Worm (Caenorhabditis elegans) whole organism, L1 larva: Measurements from ENCODE around the gene F55G7.4.
A peak's percentile ranks its signal among the peaks of the same experiment; 100 is the strongest.

Experiments
- C04F5.9 ChIP-seq: sonication (generic microtip); optimal IDR thresholded peaks from 2 replicates; lab custom pipeline; 2016; ENCODE audit warnings: missing genetic modification characterization, missing compliant biosample characterization
- C16A3.4 ChIP-seq: fragments of 150-350 bp; optimal IDR thresholded peaks from 2 replicates; lab custom pipeline; 2014; ENCODE audit warnings: missing biosample characterization, missing genetic modification characterization
- F16B12.6 ChIP-seq: fragments of 150-350 bp; optimal IDR thresholded peaks from 2 replicates; lab custom pipeline; 2014; ENCODE audit warnings: missing biosample characterization, missing genetic modification characterization
- Y116A8C.19 ChIP-seq: sonication (generic microtip); optimal IDR thresholded peaks from 2 replicates; lab custom pipeline; 2016; ENCODE audit warnings: missing compliant biosample characterization, missing genetic modification characterization, borderline replicate concordance
- aly-2 ChIP-seq: fragments of 150-350 bp; optimal IDR thresholded peaks from 2 replicates; lab custom pipeline; 2014; ENCODE audit warnings: missing biosample characterization, missing genetic modification characterization
- ama-1 ChIP-seq: fragments of 150-350 bp; optimal IDR thresholded peaks from 2 replicates; lab custom pipeline; 2014
- ceh-63 ChIP-seq: fragments of 200-800 bp; sonication (Bioruptor generic); optimal IDR thresholded peaks from 2 replicates; lab custom pipeline; 2018; ENCODE audit warnings: mild to moderate bottlenecking, missing genetic modification characterization, missing compliant biosample characterization
- ceh-88 ChIP-seq: fragments of 200-800 bp; sonication (Bioruptor generic); IDR thresholded peaks from 2 replicates; pipeline ENCODE4 v1.3.6; 2022; ENCODE audit warnings: missing genetic modification characterization, missing compliant biosample characterization
- ceh-90 ChIP-seq: sonication (generic microtip); optimal IDR thresholded peaks from 2 replicates; lab custom pipeline; 2016; ENCODE audit warnings: missing genetic modification characterization, missing compliant biosample characterization
- dsc-1 ChIP-seq: sonication (generic microtip); optimal IDR thresholded peaks from 2 replicates; lab custom pipeline; 2016; ENCODE audit warnings: mild to moderate bottlenecking, missing genetic modification characterization, missing compliant biosample characterization
- efl-1 ChIP-seq, 4 experiments: fragments of 150-350 bp; optimal IDR thresholded peaks in 3 of 4; peaks in 1 of 4; 1 replicate in 1 of 4; 2 replicates in 3 of 4; lab custom pipeline; 2014; ENCODE audit warnings: missing biosample characterization in 2 of 4, missing genetic modification characterization in 2 of 4, missing genetic modification reagents in 2 of 4
- efl-3 ChIP-seq: fragments of 200-800 bp; sonication (Bioruptor generic); optimal IDR thresholded peaks from 2 replicates; lab custom pipeline; 2018; ENCODE audit warnings: mild to moderate bottlenecking, missing genetic modification characterization, missing compliant biosample characterization
- egl-13 ChIP-seq: sonication (generic microtip); optimal IDR thresholded peaks from 2 replicates; lab custom pipeline; 2016; ENCODE audit warnings: missing genotype, missing genetic modification reagents, missing genetic modification characterization, missing compliant biosample characterization
- egl-27 ChIP-seq, 2 experiments: fragments of 150-350 bp in 1 of 2; sonication (generic microtip); optimal IDR thresholded peaks; 3 replicates each; lab custom pipeline; 2017 to 2018; ENCODE audit warnings: missing biosample characterization in 2 of 2, missing genetic modification characterization in 2 of 2, missing genetic modification reagents in 2 of 2
- ets-5 ChIP-seq: fragments of 200-800 bp; sonication (Bioruptor generic); IDR thresholded peaks from 2 replicates; pipeline ENCODE4 v1.3.6; 2022; ENCODE audit warnings: missing genetic modification characterization, missing compliant biosample characterization
- fkh-4 ChIP-seq: sonication (generic microtip); optimal IDR thresholded peaks from 2 replicates; lab custom pipeline; 2016; ENCODE audit warnings: missing compliant biosample characterization, missing genetic modification characterization, borderline replicate concordance
- fkh-8 ChIP-seq: sonication (generic microtip); optimal IDR thresholded peaks from 2 replicates; lab custom pipeline; 2016; ENCODE audit warnings: mild to moderate bottlenecking, missing genetic modification characterization, missing compliant biosample characterization
- fos-1 ChIP-seq: fragments of 150-350 bp; optimal IDR thresholded peaks from 2 replicates; lab custom pipeline; 2014; ENCODE audit warnings: missing biosample characterization, missing genetic modification characterization
- grh-1 ChIP-seq: fragments of 200-800 bp; sonication (Bioruptor generic); IDR thresholded peaks from 2 replicates; pipeline ENCODE4 v1.3.6; 2022; ENCODE audit warnings: missing genetic modification reagents, missing genetic modification characterization, missing compliant biosample characterization
- hlh-17 ChIP-seq: fragments of 200-800 bp; sonication (Bioruptor generic); optimal IDR thresholded peaks from 2 replicates; lab custom pipeline; 2018; ENCODE audit warnings: missing genetic modification characterization, mild to moderate bottlenecking, missing compliant biosample characterization, moderate library complexity, borderline replicate concordance
- hpl-2 ChIP-seq: fragments of 150-350 bp; optimal IDR thresholded peaks from 2 replicates; lab custom pipeline; 2014; ENCODE audit warnings: missing biosample characterization, missing genetic modification reagents, missing genetic modification characterization
- irx-1 ChIP-seq: sonication (generic microtip); optimal IDR thresholded peaks from 2 replicates; lab custom pipeline; 2016; ENCODE audit warnings: missing genetic modification characterization, missing compliant biosample characterization
- lir-3 ChIP-seq: sonication (generic microtip); optimal IDR thresholded peaks from 2 replicates; lab custom pipeline; 2016; ENCODE audit warnings: mild to moderate bottlenecking, missing genetic modification characterization, moderate library complexity, missing compliant biosample characterization; ENCODE audit not compliant: poor library complexity
- mdl-1 ChIP-seq, 2 experiments: fragments of 150-350 bp; optimal IDR thresholded peaks; 2 replicates each; lab custom pipeline; 2014 to 2017; ENCODE audit warnings: missing biosample characterization in 2 of 2, missing genetic modification characterization in 2 of 2, inconsistent platforms in 1 of 2
- nhr-11 ChIP-seq: fragments of 150-350 bp; optimal IDR thresholded peaks from 2 replicates; lab custom pipeline; 2014; ENCODE audit warnings: missing biosample characterization, missing genetic modification characterization
- nhr-12 ChIP-seq: sonication (generic microtip); optimal IDR thresholded peaks from 2 replicates; lab custom pipeline; 2017; ENCODE audit warnings: missing biosample characterization, missing genetic modification characterization
- nhr-19 ChIP-seq: fragments of 200-800 bp; sonication (Bioruptor generic); conservative IDR thresholded peaks from 2 replicates; pipeline ENCODE4 v1.3.6; 2022; ENCODE audit warnings: missing genetic modification characterization, missing compliant biosample characterization
- nhr-20 ChIP-seq: sonication (generic microtip); optimal IDR thresholded peaks from 2 replicates; lab custom pipeline; 2016; ENCODE audit warnings: mild to moderate bottlenecking, missing genetic modification characterization, missing compliant biosample characterization
- nhr-47 ChIP-seq: sonication (generic microtip); optimal IDR thresholded peaks from 2 replicates; lab custom pipeline; 2016; ENCODE audit warnings: mild to moderate bottlenecking, missing genetic modification characterization, moderate library complexity, missing compliant biosample characterization
- nhr-76 ChIP-seq: sonication (generic microtip); optimal IDR thresholded peaks from 2 replicates; lab custom pipeline; 2017; ENCODE audit warnings: missing biosample characterization, missing genetic modification characterization
- nhr-84 ChIP-seq: sonication (generic microtip); optimal IDR thresholded peaks from 2 replicates; lab custom pipeline; 2017; ENCODE audit warnings: missing biosample characterization, missing genetic modification characterization
- pag-3 ChIP-seq: sonication (generic microtip); optimal IDR thresholded peaks from 2 replicates; lab custom pipeline; 2017; ENCODE audit warnings: missing genetic modification characterization, mild to moderate bottlenecking, missing compliant biosample characterization, antibody characterized with exemption, borderline replicate concordance; ENCODE audit not compliant: insufficient read depth
- pax-3 ChIP-seq: fragments of 200-800 bp; sonication (Bioruptor generic); optimal IDR thresholded peaks from 2 replicates; lab custom pipeline; 2018; ENCODE audit warnings: mild to moderate bottlenecking, missing genetic modification characterization, moderate library complexity, missing compliant biosample characterization
- rnt-1 ChIP-seq: sonication (generic microtip); optimal IDR thresholded peaks from 2 replicates; lab custom pipeline; 2016; ENCODE audit warnings: mild to moderate bottlenecking, missing genetic modification characterization, moderate library complexity, missing compliant biosample characterization
- snpc-4 ChIP-seq: fragments of 150-350 bp; optimal IDR thresholded peaks from 2 replicates; lab custom pipeline; 2014; ENCODE audit warnings: missing biosample characterization, missing genetic modification characterization
- sptf-1 ChIP-seq: fragments of 150-350 bp; optimal IDR thresholded peaks from 2 replicates; lab custom pipeline; 2014; ENCODE audit warnings: missing biosample characterization, missing genetic modification characterization
- swsn-7 ChIP-seq: sonication (generic microtip); optimal IDR thresholded peaks from 2 replicates; lab custom pipeline; 2016; ENCODE audit warnings: missing genetic modification characterization, missing compliant biosample characterization
- tbx-2 ChIP-seq: sonication (generic microtip); optimal IDR thresholded peaks from 2 replicates; lab custom pipeline; 2016; ENCODE audit warnings: missing genetic modification characterization, missing compliant biosample characterization
- unc-130 ChIP-seq: fragments of 150-350 bp; optimal IDR thresholded peaks from 2 replicates; lab custom pipeline; 2017; ENCODE audit warnings: missing biosample characterization, missing genetic modification characterization, inconsistent platforms
- vab-15 ChIP-seq: sonication (generic microtip); optimal IDR thresholded peaks from 2 replicates; lab custom pipeline; 2017; ENCODE audit warnings: missing genotype, mild to moderate bottlenecking, missing genetic modification characterization, missing compliant biosample characterization
- xbp-1 ChIP-seq: sonication (generic microtip); optimal IDR thresholded peaks from 2 replicates; lab custom pipeline; 2016; ENCODE audit warnings: missing genetic modification characterization, missing compliant biosample characterization
- zag-1 ChIP-seq: fragments of 150-350 bp; optimal IDR thresholded peaks from 2 replicates; lab custom pipeline; 2014; ENCODE audit warnings: missing biosample characterization, missing genetic modification characterization
- zip-4 ChIP-seq: fragments of 200-800 bp; sonication (Bioruptor generic); optimal IDR thresholded peaks from 2 replicates; lab custom pipeline; 2018; ENCODE audit warnings: mild to moderate bottlenecking, missing genetic modification characterization, moderate library complexity, missing compliant biosample characterization
- ztf-11 ChIP-seq, 2 experiments: sonication (generic microtip); optimal IDR thresholded peaks; 2 replicates each; lab custom pipeline; 2016 to 2017; ENCODE audit warnings: missing genetic modification characterization in 2 of 2, missing biosample characterization in 1 of 2, missing compliant biosample characterization in 1 of 2
- ztf-4 ChIP-seq: fragments of 150-350 bp; optimal IDR thresholded peaks from 2 replicates; lab custom pipeline; 2014; ENCODE audit warnings: missing biosample characterization, missing genetic modification characterization

The F55G7.4 gene

DNA sequence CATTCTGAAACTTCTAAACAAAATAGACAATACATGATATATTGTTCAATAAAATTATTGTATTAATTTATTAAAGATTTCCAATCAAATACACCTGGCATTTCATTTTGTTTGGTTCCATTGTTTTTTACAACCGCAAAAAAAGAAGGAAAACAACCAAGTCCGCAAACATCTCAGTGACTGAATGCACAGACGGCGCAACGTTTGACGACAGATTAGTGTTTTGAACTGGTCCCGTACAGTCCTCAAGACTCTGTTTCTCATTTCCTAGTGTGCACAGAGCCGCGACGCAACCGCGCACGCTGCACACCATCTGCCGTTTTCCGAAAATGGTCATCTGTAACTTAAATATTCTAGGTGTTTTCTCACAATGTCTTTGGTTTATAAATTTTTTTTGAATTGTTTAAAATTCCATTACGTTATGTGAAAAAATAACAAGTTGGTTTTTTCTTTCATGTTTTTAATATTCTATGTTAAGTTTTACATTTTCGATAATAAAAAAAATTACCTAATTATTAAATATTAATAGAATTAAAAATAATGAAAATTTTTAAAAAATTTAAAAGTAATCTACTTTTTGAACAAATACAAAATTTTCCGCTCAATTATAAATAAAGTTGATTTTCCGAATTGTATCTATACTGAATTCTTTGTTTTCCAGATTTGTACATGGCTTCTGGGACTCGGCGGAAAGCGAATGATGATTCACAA, 20.7 kb downstream of the F55G7.4 start, which contains the start of gene lsd-1 (continued):
- TF ChIP-seq egl-13 (tag; lab: Kevin White, UChicago): peak; percentile 9
- no peak for TF ChIP-seq fkh-4 (tag; lab: Kevin White, UChicago)
- TF ChIP-seq mdl-1 (tag; optimal IDR thresholded peaks at IDR 0.05; lab: Kevin White, UChicago): no peak
- TF ChIP-seq efl-1 (optimal IDR thresholded peaks at IDR 0.05; lab: Kevin White, UChicago): peak; percentile 22 to 23
- TF ChIP-seq efl-1 (GFP tag; optimal IDR thresholded peaks at IDR 0.05 in 1 of 2; lab: Kevin White, UChicago): peak in 1 of 2 experiments; percentile 4
- TF ChIP-seq irx-1: no peak
- peak; percentile 21 for TF ChIP-seq tbx-2 (tag; lab: Kevin White, UChicago)

DNA sequence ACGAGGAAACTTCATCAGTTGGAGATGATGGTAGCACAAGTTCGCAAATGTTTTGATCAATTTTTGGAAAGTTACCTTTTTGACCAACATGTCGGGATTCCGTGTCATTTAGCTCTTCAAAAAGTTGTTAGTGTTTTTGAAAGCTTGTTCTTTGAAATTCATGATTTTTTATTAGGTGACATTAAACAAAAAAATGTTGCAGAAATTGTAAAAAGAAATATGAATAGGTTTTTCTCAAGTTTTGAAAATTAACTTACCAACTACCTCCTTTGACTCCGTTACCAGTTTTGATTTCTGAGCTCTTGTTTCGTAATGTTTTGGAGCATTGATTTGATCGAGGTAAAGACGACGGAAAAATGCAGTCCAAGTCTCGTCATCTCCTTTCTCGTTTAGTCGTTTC, 24.4 kb downstream of the F55G7.4 start:
- TF ChIP-seq pag-3 (tag; lab: Kevin White, UChicago) (no peak), efl-3 (GFP tag; lab: Kevin White, UChicago) (no peak), unc-130 (tag; lab: Kevin White, UChicago) (no peak), aly-2 (tag; lab: Kevin White, UChicago) (no peak), nhr-11 (tag; lab: Kevin White, UChicago) (no peak), swsn-7 (tag; lab: Kevin White, UChicago) (no peak), hlh-17 (no peak), hpl-2 (GFP tag; lab: Kevin White, UChicago) (no peak), egl-27 (tag; optimal IDR thresholded peaks at IDR 0.05; lab: Kevin White, UChicago) (no peak), nhr-76 (tag; lab: Kevin White, UChicago) (no peak), irx-1 (no peak), zip-4 (no peak), sptf-1 (no peak), nhr-19 (GFP tag; lab: Robert Waterston, UW) (no peak), C16A3.4 (tag; lab: Kevin White, UChicago) (no peak), ceh-63 (GFP tag; lab: Kevin White, UChicago) (no peak), C04F5.9 (tag; lab: Kevin White, UChicago) (no peak), egl-13 (tag; lab: Kevin White, UChicago) (no peak), nhr-84 (tag; lab: Kevin White, UChicago) (no peak)

DNA sequence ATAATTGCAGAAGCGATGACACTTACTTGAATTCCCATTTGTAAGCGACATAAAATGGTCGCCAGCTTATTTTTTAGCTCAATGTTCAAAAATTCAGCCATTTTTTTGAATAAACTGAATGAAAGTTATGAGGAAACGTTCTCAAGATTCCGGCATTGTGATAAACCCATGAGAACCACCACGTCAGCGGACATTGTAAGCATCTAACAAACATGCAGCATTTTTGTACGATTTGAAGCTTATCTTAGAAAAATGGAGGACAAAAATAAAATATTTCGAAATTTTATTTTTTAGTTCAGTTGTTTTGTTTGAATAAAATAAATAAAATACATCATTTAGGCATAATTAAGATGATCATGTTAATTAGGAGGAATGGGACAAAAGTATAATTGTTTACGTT, 25.5 kb downstream of the F55G7.4 start, which contains the start of gene T08D10.4:
Gene T08D10.4, minus strand, starts transcription at position 101 of the 400 bp plus-strand sequence.
- TF ChIP-seq xbp-1 (tag; lab: Kevin White, UChicago) (no peak), ama-1 (no peak), hlh-17 (no peak), Y116A8C.19 (tag; lab: Kevin White, UChicago) (no peak), sptf-1 (no peak), fos-1 (tag; lab: Kevin White, UChicago) (no peak), egl-13 (tag; lab: Kevin White, UChicago) (no peak), ceh-90 (no peak), ztf-4 (tag; lab: Kevin White, UChicago) (no peak), nhr-11 (tag; lab: Kevin White, UChicago) (no peak), ets-5 (no peak), ceh-88 (GFP tag; lab: Robert Waterston, UW) (no peak), dsc-1 (tag; lab: Kevin White, UChicago) (no peak), vab-15 (no peak), F16B12.6 (tag; lab: Kevin White, UChicago) (no peak)

DNA sequence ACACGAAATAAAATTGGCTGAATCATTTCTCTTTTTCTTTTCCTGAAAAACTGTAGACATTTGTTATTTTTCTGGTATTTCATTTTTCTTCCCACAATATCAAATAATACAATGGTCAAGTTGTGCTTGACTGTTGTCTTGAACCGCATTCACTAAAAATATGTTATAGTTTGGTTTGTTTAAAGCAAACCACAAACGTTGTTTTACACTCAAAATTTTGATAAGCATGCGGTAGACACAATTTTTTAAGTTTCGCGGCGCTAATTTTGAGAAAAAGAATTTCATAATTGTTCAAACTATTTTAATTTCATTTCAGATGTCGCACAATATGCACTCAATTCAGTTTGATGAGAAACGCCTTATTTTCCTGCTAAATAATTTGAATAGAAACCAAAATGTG, 27.4 kb downstream of the F55G7.4 start, which contains the start of gene T08D10.3:
Gene T08D10.3, plus strand, starts transcription at position 301 of the 400 bp plus-strand sequence.
- TF ChIP-seq ceh-63 (GFP tag; lab: Kevin White, UChicago): no peak
- TF ChIP-seq rnt-1: no peak
- no peak for TF ChIP-seq ztf-11 (tag; optimal IDR thresholded peaks at IDR 0.05; lab: Kevin White, UChicago)
- no peak for TF ChIP-seq zag-1 (tag; lab: Kevin White, UChicago)
- no peak for TF ChIP-seq nhr-12 (tag; lab: Kevin White, UChicago)
- no peak for TF ChIP-seq fkh-4 (tag; lab: Kevin White, UChicago)
- no peak for TF ChIP-seq nhr-47 (tag; lab: Kevin White, UChicago)
- TF ChIP-seq zip-4: no peak
- TF ChIP-seq fkh-8 (tag; lab: Kevin White, UChicago): no peak
- no peak for TF ChIP-seq pag-3 (tag; lab: Kevin White, UChicago)
- no peak for TF ChIP-seq pax-3
- no peak for TF ChIP-seq mdl-1 (tag; optimal IDR thresholded peaks at IDR 0.05; lab: Kevin White, UChicago)
- TF ChIP-seq dsc-1 (tag; lab: Kevin White, UChicago): no peak
- no peak for TF ChIP-seq grh-1
- no peak for TF ChIP-seq C04F5.9 (tag; lab: Kevin White, UChicago)
- TF ChIP-seq snpc-4 (tag; lab: Kevin White, UChicago): no peak
- TF ChIP-seq nhr-20 (tag; lab: Kevin White, UChicago): no peak
- TF ChIP-seq lir-3 (tag; lab: Kevin White, UChicago): no peak
